Worm (Caenorhabditis elegans): ENCODE data around the gene F52E1.5.

F52E1.5 gene

ce11 chrV:8345436-8345835 lies 33.9 kb upstream of the F52E1.5 start, which contains the start of gene C08D8.1:
Gene C08D8.1, plus strand, starts transcription at chrV:8345759.
- no peak for TF ChIP-seq skn-1 (tag; optimal IDR thresholded peaks at IDR 0.05)
- no peak for TF ChIP-seq C34B4.2 (tag; optimal IDR thresholded peaks at IDR 0.05)
- no peak for TF ChIP-seq nhr-11 (tag; optimal IDR thresholded peaks at IDR 0.05)
- TF ChIP-seq zag-1 (tag; optimal IDR thresholded peaks at IDR 0.05): no peak
- no peak for TF ChIP-seq mep-1 (tag; optimal IDR thresholded peaks at IDR 0.05)
- no peak for TF ChIP-seq nhr-237 (tag; optimal IDR thresholded peaks at IDR 0.05)
- TF ChIP-seq jun-1 (tag; optimal IDR thresholded peaks at IDR 0.05): no peak
- TF ChIP-seq sptf-1 (tag; optimal IDR thresholded peaks at IDR 0.05): no peak
- TF ChIP-seq C16A3.4 (tag; optimal IDR thresholded peaks at IDR 0.05): no peak
- TF ChIP-seq nhr-77 (tag; optimal IDR thresholded peaks at IDR 0.05): no peak
- no peak for TF ChIP-seq ceh-63 (GFP tag; optimal IDR thresholded peaks at IDR 0.05)
- TF ChIP-seq lir-3 (tag; optimal IDR thresholded peaks at IDR 0.05; ENCODE audit: poor library complexity): no peak
- TF ChIP-seq unc-130 (tag; optimal IDR thresholded peaks at IDR 0.05): no peak
- TF ChIP-seq egl-13 (tag; optimal IDR thresholded peaks at IDR 0.05): no peak
- no peak for TF ChIP-seq unc-86 (tag; optimal IDR thresholded peaks at IDR 0.05)
- TF ChIP-seq nhr-19 (GFP tag; conservative IDR thresholded peaks at IDR 0.05): no peak
- no peak for TF ChIP-seq snu-23 (GFP tag; optimal IDR thresholded peaks at IDR 0.05)

- TF ChIP-seq lir-3 (tag; optimal IDR thresholded peaks at IDR 0.05; ENCODE audit: poor library complexity): peak; percentile 50
- TF ChIP-seq xbp-1 (tag; optimal IDR thresholded peaks at IDR 0.05): peak; percentile 89
- TF ChIP-seq rnt-1 (tag; optimal IDR thresholded peaks at IDR 0.05): peak; percentile 97
- TF ChIP-seq tlp-1 (tag; optimal IDR thresholded peaks at IDR 0.05): no peak
- peak; percentile 77 for TF ChIP-seq ztf-4 (tag; optimal IDR thresholded peaks at IDR 0.05)
- TF ChIP-seq lsy-2 (tag; optimal IDR thresholded peaks at IDR 0.05): peak; percentile 59 to 84
- no peak for TF ChIP-seq sptf-1 (tag; optimal IDR thresholded peaks at IDR 0.05)
- TF ChIP-seq mdl-1 (tag; optimal IDR thresholded peaks at IDR 0.05): peak in 1 of 2 experiments; percentile 59
- peak; percentile 16 to 80 (median 29) for TF ChIP-seq elt-3 (tag; optimal IDR thresholded peaks at IDR 0.05)
- no peak for TF ChIP-seq unc-98 (GFP tag; IDR thresholded peaks at IDR 0.05)
- peak; percentile 84 for TF ChIP-seq grh-1 (GFP tag; IDR thresholded peaks at IDR 0.05)
- peak; percentile 63 for TF ChIP-seq hpl-2 (GFP tag; optimal IDR thresholded peaks at IDR 0.05)
- TF ChIP-seq nhr-28 (tag; optimal IDR thresholded peaks at IDR 0.05): no peak
- TF ChIP-seq lin-13 (GFP tag; optimal IDR thresholded peaks at IDR 0.05): peak; percentile 59
- peak; percentile 22 for TF ChIP-seq unc-130 (tag; optimal IDR thresholded peaks at IDR 0.05)
- peak; percentile 95 for TF ChIP-seq nhr-47 (tag; optimal IDR thresholded peaks at IDR 0.05)
- TF ChIP-seq egl-27 (tag; optimal IDR thresholded peaks at IDR 0.05): no peak
- peak; percentile 93 for TF ChIP-seq swsn-7 (tag; optimal IDR thresholded peaks at IDR 0.05)
- peak; percentile 45 for TF ChIP-seq C04F5.9 (tag; optimal IDR thresholded peaks at IDR 0.05)
- TF ChIP-seq nhr-71 (tag; optimal IDR thresholded peaks at IDR 0.05): peak; percentile 95
- no peak for TF ChIP-seq ceh-90 (tag; optimal IDR thresholded peaks at IDR 0.05)
- TF ChIP-seq F16B12.6 (tag; optimal IDR thresholded peaks at IDR 0.05): peak; percentile 37
- TF ChIP-seq fkh-8 (tag; optimal IDR thresholded peaks at IDR 0.05): peak; percentile 38
- TF ChIP-seq unc-30 (tag; optimal IDR thresholded peaks at IDR 0.05): no peak
- no peak for TF ChIP-seq fkh-4 (tag; optimal IDR thresholded peaks at IDR 0.05; ENCODE audit: borderline replicate concordance)
- no peak for TF ChIP-seq nhr-12 (tag; optimal IDR thresholded peaks at IDR 0.05)
- peak; percentile 69 for TF ChIP-seq zip-4 (GFP tag; optimal IDR thresholded peaks at IDR 0.05)
- TF ChIP-seq aly-2 (tag; optimal IDR thresholded peaks at IDR 0.05): peak; percentile 49
- TF ChIP-seq pax-3 (tag; optimal IDR thresholded peaks at IDR 0.05): peak; percentile 74
- TF ChIP-seq lin-39 (tag; optimal IDR thresholded peaks at IDR 0.05): peak; percentile 81
- TF ChIP-seq jun-1 (tag; optimal IDR thresholded peaks at IDR 0.05): peak; percentile 55
- TF ChIP-seq alr-1 (tag; optimal IDR thresholded peaks at IDR 0.05; ENCODE audit: borderline replicate concordance): no peak
- peak; percentile 99 for TF ChIP-seq snpc-4 (tag; optimal IDR thresholded peaks at IDR 0.05)
- TF ChIP-seq ceh-82 (tag; optimal IDR thresholded peaks at IDR 0.05): peak; percentile 85 to 86 (median 85)
- TF ChIP-seq efl-3 (GFP tag; optimal IDR thresholded peaks at IDR 0.05): peak; percentile 68
- no peak for TF ChIP-seq unc-62 (GFP tag; optimal IDR thresholded peaks at IDR 0.05)
- peak; percentile 42 for TF ChIP-seq isw-1 (GFP tag; IDR thresholded peaks at IDR 0.05)
- TF ChIP-seq ceh-8 (GFP tag; optimal IDR thresholded peaks at IDR 0.05): peak; percentile 66
- no peak for TF ChIP-seq ceh-63 (GFP tag; optimal IDR thresholded peaks at IDR 0.05)
- TF ChIP-seq ceh-88 (GFP tag; IDR thresholded peaks at IDR 0.05): 0 out of 2 replicates have a peak, but pooled peaks have one; percentile 28
Measured at ce11 chrV:8348959-8349389, 30.3 kb upstream of the F52E1.5 start.
